Worm (Caenorhabditis elegans) whole organism, early embryonic: ENCODE data around the gene pqn-53.

Experiments
- ama-1 ChIP-seq: fragments of 150-350 bp; optimal IDR thresholded peaks from 2 replicates; lab custom pipeline; 2014
- ceh-13 ChIP-seq: fragments of 200-800 bp; sonication (Bioruptor generic); optimal IDR thresholded peaks from 2 replicates; lab custom pipeline; 2018; ENCODE audit warnings: mild to moderate bottlenecking, missing genetic modification characterization, missing compliant biosample characterization
- ceh-36 ChIP-seq: sonication (generic microtip); optimal IDR thresholded peaks from 2 replicates; lab custom pipeline; 2016; ENCODE audit warnings: missing genetic modification characterization, inconsistent platforms, missing compliant biosample characterization
- ets-7 ChIP-seq: sonication (generic microtip); optimal IDR thresholded peaks from 2 replicates; lab custom pipeline; 2016; ENCODE audit warnings: missing genotype, missing genetic modification characterization, missing compliant biosample characterization
- flt-1 ChIP-seq: fragments of 200-800 bp; sonication (Bioruptor generic); IDR thresholded peaks from 2 replicates; pipeline ENCODE4 v1.3.6; 2022; ENCODE audit warnings: missing genetic modification characterization, missing compliant biosample characterization
- hmg-4 ChIP-seq: fragments of 200-800 bp; sonication (Bioruptor generic); optimal IDR thresholded peaks from 2 replicates; lab custom pipeline; 2018; ENCODE audit warnings: mild to moderate bottlenecking, missing genetic modification characterization, missing compliant biosample characterization
- hnd-1 ChIP-seq: sonication (generic microtip); optimal IDR thresholded peaks from 2 replicates; lab custom pipeline; 2016; ENCODE audit warnings: missing genetic modification characterization, missing compliant biosample characterization
- pes-1 ChIP-seq: fragments of 200-800 bp; sonication (Bioruptor generic); IDR thresholded peaks from 2 replicates; pipeline ENCODE4 v1.3.6; 2022; ENCODE audit warnings: missing genetic modification reagents, missing genetic modification characterization, missing compliant biosample characterization
- tbx-11 ChIP-seq: fragments of 200-800 bp; sonication (Bioruptor generic); IDR thresholded peaks from 2 replicates; pipeline ENCODE4 v1.3.6; 2022; ENCODE audit warnings: missing genetic modification characterization, missing compliant biosample characterization
- tra-4 ChIP-seq: sonication (generic microtip); optimal IDR thresholded peaks from 2 replicates; lab custom pipeline; 2017; ENCODE audit warnings: missing genetic modification characterization, missing compliant biosample characterization

DNA sequence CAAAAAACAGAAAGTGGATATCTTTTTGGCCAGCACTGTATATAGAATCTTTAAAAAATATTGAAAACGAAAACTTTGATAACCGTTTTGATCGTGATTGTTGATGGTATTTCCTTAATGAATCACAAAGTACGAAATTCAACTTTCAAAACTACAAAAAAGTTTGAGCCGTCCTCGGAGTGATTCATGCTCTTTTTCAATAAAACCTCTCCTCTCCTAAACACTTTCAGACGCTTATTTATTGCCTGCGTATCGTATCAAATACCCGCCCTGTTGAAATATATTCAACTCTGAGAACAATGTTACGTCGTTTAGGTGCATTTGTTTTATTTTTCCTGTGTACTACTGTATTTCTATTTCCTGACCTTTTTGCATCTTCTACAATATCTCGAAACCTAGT, 44.3 kb downstream of the pqn-53 start:
- no peak for TF ChIP-seq ama-1 (lab: Kevin White, UChicago)
- TF ChIP-seq hnd-1 (tag; lab: Kevin White, UChicago), result no peak
- no peak for TF ChIP-seq tra-4
- no peak for TF ChIP-seq pes-1 (GFP tag; lab: Robert Waterston, UW)
- TF ChIP-seq hmg-4 (GFP tag; lab: Kevin White, UChicago), result no peak
- no peak for TF ChIP-seq flt-1 (GFP tag; lab: Robert Waterston, UW)
- TF ChIP-seq ets-7 (tag; lab: Kevin White, UChicago), result no peak
- TF ChIP-seq ceh-36 (tag; lab: Kevin White, UChicago), result no peak
- no peak for TF ChIP-seq ceh-13
- no peak for TF ChIP-seq tbx-11
